Worm (Caenorhabditis elegans) whole organism, late embryonic: ENCODE results near the gene pdtf-1.

Source experiments
- ahr-1 ChIP-seq: sonication (generic microtip); optimal IDR thresholded peaks from 2 replicates; lab custom pipeline; 2016; ENCODE audit warnings: missing genetic modification characterization, missing compliant biosample characterization
- ceh-18 ChIP-seq: sonication (generic microtip); optimal IDR thresholded peaks from 2 replicates; lab custom pipeline; 2016; ENCODE audit warnings: missing genetic modification characterization, missing compliant biosample characterization
- ceh-19 ChIP-seq: fragments of 200-800 bp; sonication (Bioruptor generic); optimal IDR thresholded peaks from 2 replicates; lab custom pipeline; 2018; ENCODE audit warnings: mild to moderate bottlenecking, missing genetic modification characterization, missing compliant biosample characterization
- ceh-2 ChIP-seq: sonication (generic microtip); optimal IDR thresholded peaks from 2 replicates; lab custom pipeline; 2016; ENCODE audit warnings: missing genotype, missing genetic modification characterization, missing compliant biosample characterization
- ceh-22 ChIP-seq: sonication (generic microtip); optimal IDR thresholded peaks from 2 replicates; lab custom pipeline; 2017; ENCODE audit warnings: missing biosample characterization, missing genetic modification characterization
- ceh-34 ChIP-seq: sonication (generic microtip); optimal IDR thresholded peaks from 2 replicates; lab custom pipeline; 2016; ENCODE audit warnings: mild to moderate bottlenecking, missing genetic modification characterization, missing compliant biosample characterization
- ceh-45 ChIP-seq: fragments of 200-800 bp; sonication (Bioruptor generic); IDR thresholded peaks from 2 replicates; pipeline ENCODE4 v1.3.6; 2022; ENCODE audit warnings: missing genetic modification reagents, missing genetic modification characterization, missing compliant biosample characterization
- ceh-48 ChIP-seq: sonication (generic microtip); optimal IDR thresholded peaks from 2 replicates; lab custom pipeline; 2016; ENCODE audit warnings: missing genetic modification characterization, inconsistent platforms, missing compliant biosample characterization
- ceh-9 ChIP-seq: sonication (generic microtip); optimal IDR thresholded peaks from 2 replicates; lab custom pipeline; 2016; ENCODE audit warnings: mild to moderate bottlenecking, missing genetic modification characterization, inconsistent platforms, missing compliant biosample characterization
- dve-1 ChIP-seq: sonication (generic microtip); optimal IDR thresholded peaks from 2 replicates; lab custom pipeline; 2017; ENCODE audit warnings: antibody characterized with exemption, mild to moderate bottlenecking, missing genetic modification characterization, missing compliant biosample characterization
- elt-2 ChIP-seq: sonication (generic microtip); optimal IDR thresholded peaks from 2 replicates; lab custom pipeline; 2016; ENCODE audit warnings: missing genetic modification reagents, missing genetic modification characterization, missing compliant biosample characterization
- elt-4 ChIP-seq: sonication (generic microtip); optimal IDR thresholded peaks from 2 replicates; lab custom pipeline; 2016; ENCODE audit warnings: missing genetic modification characterization, missing compliant biosample characterization
- eyg-1 ChIP-seq: sonication (generic microtip); optimal IDR thresholded peaks from 2 replicates; lab custom pipeline; 2016; ENCODE audit warnings: missing genotype, missing genetic modification characterization, missing compliant biosample characterization
- fkh-10 ChIP-seq: fragments of 150-350 bp; optimal IDR thresholded peaks from 2 replicates; lab custom pipeline; 2014; ENCODE audit warnings: missing biosample characterization, missing genetic modification reagents, missing genetic modification characterization
- hlh-13 ChIP-seq: fragments of 200-800 bp; sonication (Bioruptor generic); optimal IDR thresholded peaks from 2 replicates; lab custom pipeline; 2018; ENCODE audit warnings: mild to moderate bottlenecking, missing genetic modification characterization, missing compliant biosample characterization
- hlh-15 ChIP-seq: sonication (generic microtip); optimal IDR thresholded peaks from 2 replicates; lab custom pipeline; 2016; ENCODE audit warnings: missing genetic modification characterization, missing compliant biosample characterization
- hlh-30 ChIP-seq: sonication (generic microtip); optimal IDR thresholded peaks from 2 replicates; lab custom pipeline; 2017; ENCODE audit warnings: antibody characterized with exemption, missing genetic modification characterization, missing compliant biosample characterization; ENCODE audit not compliant: insufficient read depth
- hlh-6 ChIP-seq: sonication (generic microtip); optimal IDR thresholded peaks from 2 replicates; lab custom pipeline; 2016; ENCODE audit warnings: missing genotype, missing genetic modification characterization, missing compliant biosample characterization
- hlh-8 ChIP-seq: sonication (generic microtip); optimal IDR thresholded peaks from 2 replicates; lab custom pipeline; 2016; ENCODE audit warnings: missing genotype, missing genetic modification characterization, missing compliant biosample characterization
- lin-11 ChIP-seq: fragments of 200-800 bp; sonication (Bioruptor generic); optimal IDR thresholded peaks from 2 replicates; lab custom pipeline; 2018; ENCODE audit warnings: mild to moderate bottlenecking, missing genetic modification characterization, missing compliant biosample characterization
- madf-2 ChIP-seq: sonication (generic microtip); optimal IDR thresholded peaks from 2 replicates; lab custom pipeline; 2017; ENCODE audit warnings: missing genetic modification characterization, missing compliant biosample characterization
- mec-3 ChIP-seq: sonication (generic microtip); optimal IDR thresholded peaks from 2 replicates; lab custom pipeline; 2016; ENCODE audit warnings: borderline replicate concordance, missing genetic modification characterization, missing compliant biosample characterization
- nhr-11 ChIP-seq: fragments of 150-350 bp; optimal IDR thresholded peaks from 2 replicates; lab custom pipeline; 2014; ENCODE audit warnings: missing biosample characterization, missing genetic modification characterization
- nhr-232 ChIP-seq: sonication (generic microtip); optimal IDR thresholded peaks from 2 replicates; lab custom pipeline; 2016; ENCODE audit warnings: missing genetic modification characterization, missing compliant biosample characterization
- npax-4 ChIP-seq: sonication (generic microtip); optimal IDR thresholded peaks from 2 replicates; lab custom pipeline; 2016; ENCODE audit warnings: missing genetic modification characterization, missing compliant biosample characterization
- pat-9 ChIP-seq: fragments of 200-800 bp; sonication (Bioruptor generic); optimal IDR thresholded peaks from 2 replicates; lab custom pipeline; 2018; ENCODE audit warnings: mild to moderate bottlenecking, missing genetic modification characterization, moderate library complexity, missing compliant biosample characterization
- pax-1 ChIP-seq: fragments of 150-350 bp; optimal IDR thresholded peaks from 2 replicates; lab custom pipeline; 2014; ENCODE audit warnings: missing biosample characterization, missing genetic modification characterization
- pha-4 ChIP-seq: fragments of 150-350 bp; optimal IDR thresholded peaks from 2 replicates; lab custom pipeline; 2018; ENCODE audit warnings: missing biosample characterization, missing genetic modification reagents, missing genetic modification characterization
- pqm-1 ChIP-seq: sonication (generic microtip); optimal IDR thresholded peaks from 2 replicates; lab custom pipeline; 2016; ENCODE audit warnings: missing genetic modification characterization, missing compliant biosample characterization
- pros-1 ChIP-seq: fragments of 150-350 bp; optimal IDR thresholded peaks from 2 replicates; lab custom pipeline; 2014; ENCODE audit warnings: missing biosample characterization, missing genetic modification reagents, missing genetic modification characterization
- rnt-1 ChIP-seq: sonication (generic microtip); optimal IDR thresholded peaks from 2 replicates; lab custom pipeline; 2016; ENCODE audit warnings: missing genetic modification characterization, missing compliant biosample characterization
- sdc-2 ChIP-seq: sonication (generic microtip); optimal IDR thresholded peaks from 2 replicates; lab custom pipeline; 2016; ENCODE audit warnings: missing genotype, missing genetic modification characterization, missing compliant biosample characterization
- sox-2 ChIP-seq: fragments of 200-800 bp; sonication (Bioruptor generic); IDR thresholded peaks from 2 replicates; pipeline ENCODE4 v1.3.6; 2022; ENCODE audit warnings: missing genetic modification reagents, missing genetic modification characterization, missing compliant biosample characterization
- tbx-2 ChIP-seq: sonication (generic microtip); optimal IDR thresholded peaks from 2 replicates; lab custom pipeline; 2016; ENCODE audit warnings: missing genetic modification characterization, missing compliant biosample characterization
- unc-3 ChIP-seq, 2 experiments: fragments of 200-800 bp in 1 of 2; sonication (Bioruptor generic) in 1 of 2; sonication (generic microtip) in 1 of 2; conservative IDR thresholded peaks in 1 of 2; optimal IDR thresholded peaks in 1 of 2; 2 replicates each; pipeline versions ENCODE4 v1.3.6 to Lab custom; 2016 to 2022; ENCODE audit warnings: missing compliant biosample characterization in 2 of 2, missing genetic modification characterization in 2 of 2, missing genetic modification reagents in 1 of 2
- unc-42 ChIP-seq: sonication (generic microtip); optimal IDR thresholded peaks from 2 replicates; lab custom pipeline; 2016; ENCODE audit warnings: missing genotype, missing genetic modification characterization, missing compliant biosample characterization
- unc-55 ChIP-seq: sonication (generic microtip); optimal IDR thresholded peaks from 2 replicates; lab custom pipeline; 2017; ENCODE audit warnings: missing biosample characterization, missing genetic modification reagents, missing genetic modification characterization
- unc-86 ChIP-seq: sonication (generic microtip); optimal IDR thresholded peaks from 2 replicates; lab custom pipeline; 2016; ENCODE audit warnings: missing genetic modification characterization, missing compliant biosample characterization

pdtf-1 gene

DNA sequence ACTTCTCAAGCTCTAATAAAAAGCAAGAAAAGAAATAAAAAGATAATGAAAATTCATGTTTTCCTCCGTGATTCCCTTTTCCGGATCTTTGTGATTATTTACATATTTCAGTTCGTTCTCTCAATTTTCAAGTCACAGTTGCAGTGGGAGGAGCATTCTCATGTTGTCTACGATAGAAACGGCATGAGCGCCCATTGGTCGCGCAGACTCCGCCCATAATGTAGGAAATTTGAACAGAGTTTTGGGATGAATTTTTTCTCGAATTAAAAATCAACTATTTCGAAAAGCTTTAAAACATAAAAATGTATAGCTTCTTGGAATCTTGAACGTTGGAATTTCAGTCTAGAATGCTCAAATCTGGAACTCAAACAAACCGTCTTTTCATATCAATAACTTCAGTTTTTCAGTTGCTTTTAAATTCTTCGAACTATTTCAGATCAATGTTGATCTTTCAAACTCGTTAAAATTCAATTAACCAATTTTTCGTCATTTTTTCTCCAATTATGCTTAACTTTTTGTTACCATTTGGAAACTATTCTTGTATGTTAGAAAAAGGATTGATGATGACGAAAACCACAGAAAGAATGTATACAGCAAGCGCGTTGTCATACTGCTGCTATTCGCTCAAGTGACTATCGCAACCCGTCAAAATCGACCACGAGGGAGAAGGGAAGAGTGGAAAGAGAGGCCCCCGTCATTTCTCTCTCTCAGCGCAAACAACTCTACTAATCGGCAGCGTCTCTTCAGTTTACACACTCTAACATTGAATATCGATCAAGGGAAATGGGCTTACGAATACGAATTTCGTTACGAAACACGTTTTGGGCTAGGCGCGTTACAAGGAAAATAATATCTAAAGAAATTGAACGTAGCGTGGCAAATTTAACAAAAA, 1.0 kb upstream of the pdtf-1 start (continued):
- no peak for TF ChIP-seq ceh-45
- no peak for TF ChIP-seq pax-1 (tag; lab: Kevin White, UChicago)
- TF ChIP-seq hlh-8 = no peak
- TF ChIP-seq ceh-22 (tag; lab: Kevin White, UChicago) = no peak
- peak; percentile 76 for TF ChIP-seq tbx-2
- TF ChIP-seq ahr-1 (tag; lab: Kevin White, UChicago) = no peak
- no peak for TF ChIP-seq elt-2 (tag; lab: Kevin White, UChicago)
- TF ChIP-seq ceh-2 = no peak
- TF ChIP-seq elt-4 = no peak
- TF ChIP-seq dve-1 (tag; lab: Kevin White, UChicago) = peak; percentile 27
- TF ChIP-seq sdc-2 (tag; lab: Kevin White, UChicago) = no peak
- peak; percentile 51 for TF ChIP-seq unc-42 (tag; lab: Kevin White, UChicago)
- TF ChIP-seq ceh-18 (tag; lab: Kevin White, UChicago) = peak; percentile 52
- no peak for TF ChIP-seq pqm-1
- peak; percentile 2 for TF ChIP-seq ceh-34 (tag; lab: Kevin White, UChicago)
- no peak for TF ChIP-seq pha-4 (tag; lab: Kevin White, UChicago)
- TF ChIP-seq unc-3 (GFP tag; conservative IDR thresholded peaks at IDR 0.05; lab: Robert Waterston, UW) = 0 out of 2 replicates have a peak, but pooled peaks have one; percentile 27
- TF ChIP-seq unc-3 (tag; optimal IDR thresholded peaks at IDR 0.05; lab: Kevin White, UChicago) = no peak
- TF ChIP-seq unc-55 (GFP tag; lab: Kevin White, UChicago) = peak; percentile 51
- TF ChIP-seq hlh-15 (tag; lab: Kevin White, UChicago) = no peak
- TF ChIP-seq npax-4 (tag; lab: Kevin White, UChicago) = no peak
- peak; percentile 72 for TF ChIP-seq ceh-48
- no peak for TF ChIP-seq lin-11 (tag; lab: Kevin White, UChicago)
- TF ChIP-seq pros-1 (tag; lab: Kevin White, UChicago) = no peak
- TF ChIP-seq pat-9 (tag; lab: Kevin White, UChicago) = no peak
- TF ChIP-seq ceh-9 (tag; lab: Kevin White, UChicago) = no peak
- TF ChIP-seq eyg-1 (tag; lab: Kevin White, UChicago) = no peak
- TF ChIP-seq madf-2 = no peak
- peak; percentile 19 for TF ChIP-seq hlh-13 (GFP tag; lab: Kevin White, UChicago)
- TF ChIP-seq nhr-232 = no peak
- no peak for TF ChIP-seq fkh-10 (GFP tag; lab: Kevin White, UChicago)
- no peak for TF ChIP-seq rnt-1 (tag; lab: Kevin White, UChicago)
- peak; percentile 82 for TF ChIP-seq hlh-30

DNA sequence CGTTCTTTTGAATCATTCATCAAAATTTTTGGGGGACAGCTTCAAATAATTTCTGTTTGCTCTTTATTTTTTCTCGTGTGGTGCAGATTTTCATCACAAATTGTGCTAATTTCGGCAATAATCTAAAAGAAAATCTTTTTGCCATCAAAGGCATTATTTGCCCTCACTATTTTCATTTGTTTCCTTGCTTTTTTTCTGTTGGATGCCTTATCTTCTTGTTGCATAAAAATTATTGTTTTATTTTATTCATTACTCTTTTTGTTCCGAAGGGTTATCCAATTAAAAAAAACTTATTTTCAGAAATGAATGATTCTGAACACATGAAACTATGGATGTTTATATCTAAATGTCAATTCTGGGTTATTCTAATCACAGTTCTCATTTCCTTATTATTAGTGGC, 14.1 kb downstream of the pdtf-1 start, which contains the start of gene T01B11.1:
Gene T01B11.1, plus strand, starts transcription at position 301 of the 400 bp plus-strand sequence.
- TF ChIP-seq unc-86 (tag; lab: Kevin White, UChicago) = no peak
- TF ChIP-seq hlh-6 (tag; lab: Kevin White, UChicago) = no peak
- no peak for TF ChIP-seq pax-1 (tag; lab: Kevin White, UChicago)
- no peak for TF ChIP-seq unc-55 (GFP tag; lab: Kevin White, UChicago)
- TF ChIP-seq mec-3 (tag; lab: Kevin White, UChicago) = no peak
- no peak for TF ChIP-seq ahr-1 (tag; lab: Kevin White, UChicago)
- no peak for TF ChIP-seq sox-2 (GFP tag; lab: Robert Waterston, UW)
- no peak for TF ChIP-seq hlh-15 (tag; lab: Kevin White, UChicago)
- TF ChIP-seq unc-3 (GFP tag; conservative IDR thresholded peaks at IDR 0.05; lab: Robert Waterston, UW) = no peak
- no peak for TF ChIP-seq unc-3 (tag; optimal IDR thresholded peaks at IDR 0.05; lab: Kevin White, UChicago)
- no peak for TF ChIP-seq rnt-1 (tag; lab: Kevin White, UChicago)
- TF ChIP-seq elt-2 (tag; lab: Kevin White, UChicago) = no peak
- no peak for TF ChIP-seq madf-2
- TF ChIP-seq ceh-19 = no peak
- TF ChIP-seq hlh-8 = no peak
- no peak for TF ChIP-seq ceh-48
- TF ChIP-seq pqm-1 = no peak
- no peak for TF ChIP-seq hlh-13 (GFP tag; lab: Kevin White, UChicago)
- no peak for TF ChIP-seq nhr-232
- no peak for TF ChIP-seq ceh-22 (tag; lab: Kevin White, UChicago)
- TF ChIP-seq nhr-11 (tag; lab: Kevin White, UChicago) = no peak
